Worm (Caenorhabditis elegans) whole organism, L3 larva: ENCODE data around the gene mog-1.

ENCODE experiments used
- ceh-16 ChIP-seq: sonication (generic microtip); optimal IDR thresholded peaks from 2 replicates; lab custom pipeline; 2017; ENCODE audit warnings: missing biosample characterization, missing genetic modification characterization
- elt-2 ChIP-seq: sonication (generic microtip); optimal IDR thresholded peaks from 2 replicates; lab custom pipeline; 2016; ENCODE audit warnings: missing genetic modification reagents, mild to moderate bottlenecking, missing genetic modification characterization, missing compliant biosample characterization
- nhr-11 ChIP-seq: fragments of 150-350 bp; optimal IDR thresholded peaks from 2 replicates; lab custom pipeline; 2014; ENCODE audit warnings: missing biosample characterization, missing genetic modification characterization
- pqm-1 ChIP-seq: fragments of 150-350 bp; optimal IDR thresholded peaks from 2 replicates; lab custom pipeline; 2017; ENCODE audit warnings: missing biosample characterization, missing genetic modification characterization, inconsistent platforms
- sea-2 ChIP-seq: fragments of 150-350 bp; sonication (generic microtip); optimal IDR thresholded peaks from 4 replicates; lab custom pipeline; 2014; ENCODE audit warnings: missing biosample characterization, missing genetic modification reagents, missing genetic modification characterization
- snpc-4 ChIP-seq: fragments of 150-350 bp; optimal IDR thresholded peaks from 2 replicates; lab custom pipeline; 2014; ENCODE audit warnings: missing biosample characterization, missing genetic modification characterization
- unc-39 ChIP-seq: sonication (generic microtip); optimal IDR thresholded peaks from 4 replicates; lab custom pipeline; 2017; ENCODE audit warnings: missing biosample characterization, missing genetic modification characterization
- ztf-11 ChIP-seq: fragments of 150-350 bp; optimal IDR thresholded peaks from 2 replicates; lab custom pipeline; 2014; ENCODE audit warnings: missing biosample characterization, missing genetic modification characterization
- ztf-4 ChIP-seq: fragments of 150-350 bp; optimal IDR thresholded peaks from 2 replicates; lab custom pipeline; 2014; ENCODE audit warnings: missing biosample characterization, missing genetic modification characterization

- TF ChIP-seq snpc-4 (tag; lab: Kevin White, UChicago) (no peak), elt-2 (no peak), sea-2 (GFP tag; lab: Kevin White, UChicago) (no peak), pqm-1 (tag; lab: Kevin White, UChicago) (no peak), ztf-11 (tag; lab: Kevin White, UChicago) (no peak), nhr-11 (tag; lab: Kevin White, UChicago) (no peak), ztf-4 (tag; lab: Kevin White, UChicago) (no peak), unc-39 (tag; lab: Kevin White, UChicago) (no peak), ceh-16 (tag; lab: Kevin White, UChicago) (no peak)
Observed at ce11 chrIII:9969371-9969770, 13.4 kb upstream of the mog-1 start.
